Worm (Caenorhabditis elegans): ENCODE measurements around the gene cox-17.

ce11 chrIII:203953-204352 is 13.2 kb downstream of the cox-17 start:
- TF ChIP-seq ceh-82 (tag; optimal IDR thresholded peaks at IDR 0.05) (no peak), nhr-25 (tag; optimal IDR thresholded peaks at IDR 0.05) (no peak), lin-39 (tag; optimal IDR thresholded peaks at IDR 0.05) (no peak), elt-2 (tag; optimal IDR thresholded peaks at IDR 0.05) (no peak), nhr-12 (tag; optimal IDR thresholded peaks at IDR 0.05) (no peak), nfya-1 (tag; optimal IDR thresholded peaks at IDR 0.05; ENCODE audit: insufficient read depth) (no peak), mdl-1 (tag; optimal IDR thresholded peaks at IDR 0.05) (no peak), lin-15B (tag; optimal IDR thresholded peaks at IDR 0.05) (no peak)
